Worm (Caenorhabditis elegans): Measurements from ENCODE around the gene lido-15.

The lido-15 gene

ce11 chrII:3811816-3812332, at the start of gene lido-15:
Gene lido-15 (plus strand): TSS chrII:3812282.
- TF ChIP-seq lin-13 (tag; optimal IDR thresholded peaks at IDR 0.05) (no peak), nhr-2 (tag; optimal IDR thresholded peaks at IDR 0.05) (no peak), cnd-1 (tag; optimal IDR thresholded peaks at IDR 0.05) (no peak), nhr-12 (tag; optimal IDR thresholded peaks at IDR 0.05) (no peak), lsy-2 (tag; optimal IDR thresholded peaks at IDR 0.05) (no peak), ceh-83 (GFP tag; optimal IDR thresholded peaks at IDR 0.05) (no peak), mls-2 (tag; optimal IDR thresholded peaks at IDR 0.05) (no peak), flh-1 (GFP tag; optimal IDR thresholded peaks at IDR 0.05) (no peak), snpc-4 (tag; optimal IDR thresholded peaks at IDR 0.05) (no peak), tbx-8 (GFP tag; optimal IDR thresholded peaks at IDR 0.05) (no peak), nhr-28 (tag; optimal IDR thresholded peaks at IDR 0.05) (no peak), ceh-43 (GFP tag; optimal IDR thresholded peaks at IDR 0.05) (no peak), elt-1 (tag; optimal IDR thresholded peaks at IDR 0.05; ENCODE audit: borderline replicate concordance, insufficient read depth) (no peak), blmp-1 (tag; optimal IDR thresholded peaks at IDR 0.05) (no peak), ces-1 (GFP tag; optimal IDR thresholded peaks at IDR 0.05) (no peak), ceh-39 (tag; optimal IDR thresholded peaks at IDR 0.05) (no peak), M03D4.4 (tag; optimal IDR thresholded peaks at IDR 0.05) (no peak), elt-3 (tag; optimal IDR thresholded peaks at IDR 0.05) (no peak), unc-39 (tag; optimal IDR thresholded peaks at IDR 0.05) (no peak)

- TF ChIP-seq unc-120 (tag; optimal IDR thresholded peaks at IDR 0.05; ENCODE audit: poor library complexity, severe bottlenecking) (no peak), pha-4 (tag; optimal IDR thresholded peaks at IDR 0.05) (no peak), elt-3 (tag; optimal IDR thresholded peaks at IDR 0.05) (no peak), mls-2 (tag; optimal IDR thresholded peaks at IDR 0.05) (no peak), sem-2 (GFP tag; optimal IDR thresholded peaks at IDR 0.05) (no peak)
Measured at ce11 chrII:3764486-3764885, 47.6 kb upstream of the lido-15 start, which contains the start of gene srx-112. Gene srx-112 (minus strand): TSS chrII:3764586.

- no peak for TF ChIP-seq mab-5 (tag; optimal IDR thresholded peaks at IDR 0.05)
- no peak for TF ChIP-seq M03D4.4 (tag; optimal IDR thresholded peaks at IDR 0.05)
- TF ChIP-seq ceh-83 (GFP tag; optimal IDR thresholded peaks at IDR 0.05), result no peak
- no peak for TF ChIP-seq nhr-28 (tag; optimal IDR thresholded peaks at IDR 0.05)
- TF ChIP-seq sem-2 (GFP tag; optimal IDR thresholded peaks at IDR 0.05), result no peak
- no peak for TF ChIP-seq unc-39 (tag; optimal IDR thresholded peaks at IDR 0.05)
- no peak for TF ChIP-seq sptf-1 (tag; optimal IDR thresholded peaks at IDR 0.05)
- no peak for TF ChIP-seq nhr-76 (tag; optimal IDR thresholded peaks at IDR 0.05)
- TF ChIP-seq bed-3 (GFP tag; optimal IDR thresholded peaks at IDR 0.05), result no peak
- TF ChIP-seq ham-2 (GFP tag; optimal IDR thresholded peaks at IDR 0.05), result no peak
Measured at ce11 chrII:3771640-3772039, 40.4 kb upstream of the lido-15 start.

ce11 chrII:3773130-3773529, 39.0 kb upstream of the lido-15 start, which contains the start of gene T24E12.10:
Gene T24E12.10 (minus strand): TSS chrII:3773230.
- TF ChIP-seq zip-8 (tag; optimal IDR thresholded peaks at IDR 0.05) (no peak), lin-13 (tag; optimal IDR thresholded peaks at IDR 0.05) (no peak), ceh-83 (GFP tag; optimal IDR thresholded peaks at IDR 0.05) (no peak), nhr-76 (tag; optimal IDR thresholded peaks at IDR 0.05) (no peak), unc-62 (GFP tag; optimal IDR thresholded peaks at IDR 0.05) (no peak), unc-120 (tag; optimal IDR thresholded peaks at IDR 0.05; ENCODE audit: poor library complexity, severe bottlenecking) (no peak), elt-1 (tag; optimal IDR thresholded peaks at IDR 0.05; ENCODE audit: borderline replicate concordance, insufficient read depth) (no peak), elt-3 (tag; optimal IDR thresholded peaks at IDR 0.05) (no peak), lin-32 (GFP tag; optimal IDR thresholded peaks at IDR 0.05) (no peak), ham-2 (GFP tag; optimal IDR thresholded peaks at IDR 0.05) (no peak), drap-1 (GFP tag; optimal IDR thresholded peaks at IDR 0.05) (no peak), mab-5 (tag; optimal IDR thresholded peaks at IDR 0.05) (no peak), sem-2 (GFP tag; optimal IDR thresholded peaks at IDR 0.05) (no peak)

ce11 chrII:3775719-3776118, 36.4 kb upstream of the lido-15 start, which contains the start of gene T24E12.3:
Gene T24E12.3 (plus strand): TSS chrII:3776019.
- TF ChIP-seq snpc-4 (tag; optimal IDR thresholded peaks at IDR 0.05), result no peak
- TF ChIP-seq ceh-39 (tag; optimal IDR thresholded peaks at IDR 0.05), result no peak
- TF ChIP-seq unc-62 (GFP tag; optimal IDR thresholded peaks at IDR 0.05), result no peak
- no peak for TF ChIP-seq cnd-1 (tag; optimal IDR thresholded peaks at IDR 0.05)
- no peak for TF ChIP-seq nhr-12 (tag; optimal IDR thresholded peaks at IDR 0.05)
- no peak for TF ChIP-seq mls-2 (tag; optimal IDR thresholded peaks at IDR 0.05)
- TF ChIP-seq blmp-1 (tag; optimal IDR thresholded peaks at IDR 0.05), result no peak
- TF ChIP-seq lsy-2 (tag; optimal IDR thresholded peaks at IDR 0.05), result no peak
- TF ChIP-seq ham-2 (GFP tag; optimal IDR thresholded peaks at IDR 0.05), result no peak
- no peak for TF ChIP-seq elt-1 (tag; optimal IDR thresholded peaks at IDR 0.05; ENCODE audit: borderline replicate concordance, insufficient read depth)
- TF ChIP-seq sptf-1 (tag; optimal IDR thresholded peaks at IDR 0.05), result no peak
- TF ChIP-seq unc-120 (tag; optimal IDR thresholded peaks at IDR 0.05; ENCODE audit: poor library complexity, severe bottlenecking), result no peak
- no peak for TF ChIP-seq sem-2 (GFP tag; optimal IDR thresholded peaks at IDR 0.05)
